Worm (Caenorhabditis elegans): ENCODE data around the gene Y119D3B.21.

- TF ChIP-seq ZK546.5 (tag; optimal IDR thresholded peaks at IDR 0.05) (no peak), lsy-2 (tag; optimal IDR thresholded peaks at IDR 0.05) (no peak), nhr-11 (tag; optimal IDR thresholded peaks at IDR 0.05) (no peak), R02D3.7 (tag; optimal IDR thresholded peaks at IDR 0.05) (no peak), saeg-2 (GFP tag; IDR thresholded peaks at IDR 0.05) (no peak), ama-1 (optimal IDR thresholded peaks at IDR 0.05) (no peak), hmg-1.1 (GFP tag; IDR thresholded peaks at IDR 0.05) (no peak), unc-62 (GFP tag; optimal IDR thresholded peaks at IDR 0.05 in 1 of 2) (no peak), unc-62 (tag; optimal IDR thresholded peaks at IDR 0.05) (no peak), madf-5 (GFP tag; IDR thresholded peaks at IDR 0.05) (no peak), daf-19 (GFP tag; conservative IDR thresholded peaks at IDR 0.05) (no peak), F49E8.2 (tag; optimal IDR thresholded peaks at IDR 0.05; ENCODE audit: borderline replicate concordance) (no peak), aha-1 (tag) (no peak), nhr-25 (tag; optimal IDR thresholded peaks at IDR 0.05; ENCODE audit: borderline replicate concordance, insufficient read depth) (no peak), ceh-82 (tag; optimal IDR thresholded peaks at IDR 0.05) (no peak)
These were observed 10.3 kb downstream of the Y119D3B.21 start for ce11 chrIII:1225116-1225515.

Data from whole organism, L4 larva.